Worm (Caenorhabditis elegans) whole organism, L2 larva: ENCODE data around the gene H14N18.4.
A peak's percentile ranks its signal among the peaks of the same experiment; 100 is the strongest.

Experiments used
- C34F6.9 ChIP-seq: fragments of 150-350 bp; optimal IDR thresholded peaks from 2 replicates; lab custom pipeline; 2014; ENCODE audit warnings: missing biosample characterization, missing genetic modification characterization
- F13H6.1 ChIP-seq: sonication (generic microtip); optimal IDR thresholded peaks from 2 replicates; lab custom pipeline; 2016; ENCODE audit warnings: missing genetic modification characterization, missing compliant biosample characterization
- Y55F3AM.14 ChIP-seq: fragments of 200-800 bp; sonication (Bioruptor generic); optimal IDR thresholded peaks from 2 replicates; lab custom pipeline; 2018; ENCODE audit warnings: mild to moderate bottlenecking, missing genetic modification characterization, missing compliant biosample characterization
- alr-1 ChIP-seq: fragments of 150-350 bp; optimal IDR thresholded peaks from 2 replicates; lab custom pipeline; 2014; ENCODE audit warnings: missing biosample characterization, missing genetic modification characterization
- ama-1 ChIP-seq: fragments of 150-350 bp; optimal IDR thresholded peaks from 2 replicates; lab custom pipeline; 2018; ENCODE audit warnings: inconsistent platforms
- blmp-1 ChIP-seq: sonication (generic microtip); optimal IDR thresholded peaks from 2 replicates; lab custom pipeline; 2017; ENCODE audit warnings: missing genetic modification characterization, mild to moderate bottlenecking, missing compliant biosample characterization, antibody characterized with exemption, moderate library complexity; ENCODE audit not compliant: insufficient read depth
- crh-2 ChIP-seq: sonication (generic microtip); optimal IDR thresholded peaks from 2 replicates; lab custom pipeline; 2017; ENCODE audit warnings: missing biosample characterization, missing genetic modification characterization
- egl-27 ChIP-seq: sonication (generic microtip); optimal IDR thresholded peaks from 3 replicates; lab custom pipeline; 2017; ENCODE audit warnings: missing biosample characterization, missing genetic modification reagents, missing genetic modification characterization
- elt-1 ChIP-seq: fragments of 150-350 bp; optimal IDR thresholded peaks from 2 replicates; lab custom pipeline; 2014; ENCODE audit warnings: missing biosample characterization, missing genetic modification characterization
- elt-3 ChIP-seq: sonication (generic microtip); optimal IDR thresholded peaks from 2 replicates; lab custom pipeline; 2017; ENCODE audit warnings: missing biosample characterization, missing genetic modification characterization
- lin-13 ChIP-seq: fragments of 150-350 bp; optimal IDR thresholded peaks from 2 replicates; lab custom pipeline; 2014; ENCODE audit warnings: missing biosample characterization, missing genetic modification reagents, missing genetic modification characterization
- lsy-2 ChIP-seq, 2 experiments: fragments of 150-350 bp in 1 of 2; sonication (generic microtip) in 1 of 2; optimal IDR thresholded peaks; 2 replicates each; lab custom pipeline; 2014 to 2017; ENCODE audit warnings: missing biosample characterization in 2 of 2, missing genetic modification characterization in 2 of 2
- mab-5 ChIP-seq: fragments of 150-350 bp; optimal IDR thresholded peaks from 2 replicates; lab custom pipeline; 2014; ENCODE audit warnings: missing biosample characterization, missing genetic modification characterization
- mbf-1 ChIP-seq: sonication (generic microtip); optimal IDR thresholded peaks from 2 replicates; lab custom pipeline; 2017; ENCODE audit warnings: missing biosample characterization, missing genetic modification characterization
- mdl-1 ChIP-seq, 2 experiments: fragments of 150-350 bp in 1 of 2; sonication (generic microtip) in 1 of 2; optimal IDR thresholded peaks; 2 replicates each; lab custom pipeline; 2017; ENCODE audit warnings: missing biosample characterization in 2 of 2, missing genetic modification characterization in 2 of 2
- nhr-129 ChIP-seq: fragments of 150-350 bp; optimal IDR thresholded peaks from 2 replicates; lab custom pipeline; 2014; ENCODE audit warnings: missing biosample characterization, missing genetic modification characterization
- nhr-21 ChIP-seq: fragments of 150-350 bp; optimal IDR thresholded peaks from 2 replicates; lab custom pipeline; 2014; ENCODE audit warnings: missing biosample characterization, missing genetic modification characterization
- nhr-23 ChIP-seq: fragments of 150-350 bp; optimal IDR thresholded peaks from 2 replicates; lab custom pipeline; 2014; ENCODE audit warnings: missing biosample characterization, missing genetic modification reagents, missing genetic modification characterization
- nhr-237 ChIP-seq: fragments of 150-350 bp; optimal IDR thresholded peaks from 2 replicates; lab custom pipeline; 2014; ENCODE audit warnings: missing biosample characterization, missing genetic modification characterization
- nhr-25 ChIP-seq: fragments of 150-350 bp; sonication (generic microtip); optimal IDR thresholded peaks from 3 replicates; lab custom pipeline; 2014; ENCODE audit warnings: missing biosample characterization, missing genetic modification characterization
- nhr-6 ChIP-seq: fragments of 150-350 bp; optimal IDR thresholded peaks from 2 replicates; lab custom pipeline; 2014; ENCODE audit warnings: missing biosample characterization, missing genetic modification characterization
- nhr-77 ChIP-seq: fragments of 150-350 bp; optimal IDR thresholded peaks from 2 replicates; lab custom pipeline; 2014; ENCODE audit warnings: missing biosample characterization, missing genetic modification characterization
- sem-4 ChIP-seq: fragments of 150-350 bp; optimal IDR thresholded peaks from 2 replicates; lab custom pipeline; 2014; ENCODE audit warnings: missing biosample characterization, missing genetic modification reagents, missing genetic modification characterization
- skn-1 ChIP-seq: sonication (generic microtip); optimal IDR thresholded peaks from 2 replicates; lab custom pipeline; 2017; ENCODE audit warnings: missing biosample characterization, missing genetic modification characterization
- sma-3 ChIP-seq: sonication (generic microtip); optimal IDR thresholded peaks from 2 replicates; lab custom pipeline; 2016; ENCODE audit warnings: missing genetic modification reagents, missing genetic modification characterization, missing compliant biosample characterization
- sma-9 ChIP-seq, 2 experiments: fragments of 150-350 bp in 1 of 2; sonication (generic microtip) in 1 of 2; optimal IDR thresholded peaks; 2 replicates each; lab custom pipeline; 2014 to 2016; ENCODE audit warnings: missing genetic modification characterization in 2 of 2, mild to moderate bottlenecking in 1 of 2, missing biosample characterization in 1 of 2, missing compliant biosample characterization in 1 of 2, missing genetic modification reagents in 1 of 2, moderate library complexity in 1 of 2
- unc-39 ChIP-seq: fragments of 150-350 bp; optimal IDR thresholded peaks from 2 replicates; lab custom pipeline; 2014; ENCODE audit warnings: missing biosample characterization, missing genetic modification characterization
- unc-55 ChIP-seq: fragments of 150-350 bp; sonication (generic microtip); optimal IDR thresholded peaks from 3 replicates; lab custom pipeline; 2014; ENCODE audit warnings: missing biosample characterization, missing genetic modification reagents, missing genetic modification characterization
- unc-62 ChIP-seq: fragments of 150-350 bp; optimal IDR thresholded peaks from 2 replicates; lab custom pipeline; 2014; ENCODE audit warnings: missing biosample characterization, missing genetic modification reagents, missing genetic modification characterization
- ztf-11 ChIP-seq: sonication (generic microtip); optimal IDR thresholded peaks from 2 replicates; lab custom pipeline; 2017; ENCODE audit warnings: missing biosample characterization, missing genetic modification characterization
- ztf-4 ChIP-seq: fragments of 150-350 bp; optimal IDR thresholded peaks from 2 replicates; lab custom pipeline; 2014; ENCODE audit warnings: missing biosample characterization, missing genetic modification characterization

H14N18.4 gene

ce11 chrV:8940419-8940818 lies 11.6 kb upstream of the H14N18.4 start:
- TF ChIP-seq alr-1 (tag; lab: Kevin White, UChicago) (no peak), elt-1 (tag; lab: Kevin White, UChicago) (no peak), F13H6.1 (tag; lab: Kevin White, UChicago) (no peak), nhr-77 (tag; lab: Kevin White, UChicago) (no peak), ama-1 (no peak), nhr-237 (tag; lab: Kevin White, UChicago) (no peak), egl-27 (tag; lab: Kevin White, UChicago) (no peak), sma-9 (GFP tag; optimal IDR thresholded peaks at IDR 0.05; lab: Kevin White, UChicago) (no peak), sma-9 (tag; optimal IDR thresholded peaks at IDR 0.05; lab: Kevin White, UChicago) (no peak), elt-3 (no peak), mdl-1 (tag; optimal IDR thresholded peaks at IDR 0.05; lab: Kevin White, UChicago) (no peak), nhr-6 (no peak)

ce11 chrV:8939424-8940065 lies 10.8 kb upstream of the H14N18.4 start:
- TF ChIP-seq blmp-1 (tag; lab: Kevin White, UChicago) (no peak), lsy-2 (tag; optimal IDR thresholded peaks at IDR 0.05; lab: Kevin White, UChicago) (peak in 1 of 2 experiments; percentile 43), egl-27 (tag; lab: Kevin White, UChicago) (no peak), mbf-1 (tag; lab: Kevin White, UChicago) (no peak), ztf-11 (tag; lab: Kevin White, UChicago) (no peak), C34F6.9 (tag; lab: Kevin White, UChicago) (peak; percentile 23), unc-55 (GFP tag; lab: Kevin White, UChicago) (no peak), unc-39 (tag; lab: Kevin White, UChicago) (no peak), lin-13 (GFP tag; lab: Kevin White, UChicago) (peak; percentile 26), nhr-129 (tag; lab: Kevin White, UChicago) (peak; percentile 1), F13H6.1 (tag; lab: Kevin White, UChicago) (peak; percentile 33), skn-1 (tag; lab: Kevin White, UChicago) (no peak), nhr-237 (tag; lab: Kevin White, UChicago) (no peak), nhr-25 (tag; lab: Kevin White, UChicago) (no peak), nhr-23 (tag; lab: Kevin White, UChicago) (no peak), ama-1 (peak; percentile 97), nhr-21 (no peak), ztf-4 (peak; percentile 85), Y55F3AM.14 (GFP tag; lab: Kevin White, UChicago) (no peak), sma-3 (GFP tag; lab: Kevin White, UChicago) (peak; percentile 49), sem-4 (no peak), crh-2 (tag; lab: Kevin White, UChicago) (peak; percentile 58)

- TF ChIP-seq ama-1, result no peak
- TF ChIP-seq ztf-11 (tag; lab: Kevin White, UChicago), result no peak
- TF ChIP-seq unc-62 (GFP tag; lab: Kevin White, UChicago), result no peak
- no peak for TF ChIP-seq mab-5 (tag; lab: Kevin White, UChicago)
Observed at ce11 chrV:8938943-8939342, 10.2 kb upstream of the H14N18.4 start.

- TF ChIP-seq mab-5 (tag; lab: Kevin White, UChicago), result no peak
- no peak for TF ChIP-seq nhr-129 (tag; lab: Kevin White, UChicago)
- no peak for TF ChIP-seq Y55F3AM.14 (GFP tag; lab: Kevin White, UChicago)
- TF ChIP-seq ama-1, result peak; percentile 11
- no peak for TF ChIP-seq nhr-21
- no peak for TF ChIP-seq alr-1 (tag; lab: Kevin White, UChicago)
Observed at ce11 chrV:8938445-8938844, 9.7 kb upstream of the H14N18.4 start.

- TF ChIP-seq ama-1, result peak; percentile 75
- TF ChIP-seq lin-13 (GFP tag; lab: Kevin White, UChicago), result no peak
- TF ChIP-seq, all 48 proteins: peak for 1
Observed at ce11 chrV:8937476-8938249, 8.9 kb upstream of the H14N18.4 start.
